Worm (Caenorhabditis elegans) whole organism, L1 larva: ENCODE measurements around the gene mboa-7.

ENCODE experiments used
- C16A3.4 ChIP-seq: fragments of 150-350 bp; optimal IDR thresholded peaks from 2 replicates; lab custom pipeline; 2014; ENCODE audit warnings: missing biosample characterization, missing genetic modification characterization
- Y116A8C.19 ChIP-seq: sonication (generic microtip); optimal IDR thresholded peaks from 2 replicates; lab custom pipeline; 2016; ENCODE audit warnings: missing compliant biosample characterization, missing genetic modification characterization, borderline replicate concordance
- aha-1 ChIP-seq: fragments of 150-350 bp; optimal IDR thresholded peaks from 2 replicates; lab custom pipeline; 2014; ENCODE audit warnings: missing biosample characterization, missing genetic modification characterization
- ceh-8 ChIP-seq: fragments of 200-800 bp; sonication (Bioruptor generic); optimal IDR thresholded peaks from 2 replicates; lab custom pipeline; 2018; ENCODE audit warnings: mild to moderate bottlenecking, missing genetic modification characterization, moderate library complexity, missing compliant biosample characterization
- ceh-88 ChIP-seq: fragments of 200-800 bp; sonication (Bioruptor generic); IDR thresholded peaks from 2 replicates; pipeline ENCODE4 v1.3.6; 2022; ENCODE audit warnings: missing genetic modification characterization, missing compliant biosample characterization
- ces-1 ChIP-seq: fragments of 150-350 bp; optimal IDR thresholded peaks from 2 replicates; lab custom pipeline; 2014; ENCODE audit warnings: missing biosample characterization, missing genetic modification reagents, missing genetic modification characterization
- dpl-1 ChIP-seq, 3 experiments: fragments of 150-350 bp in 2 of 3; sonication (generic microtip) in 1 of 3; optimal IDR thresholded peaks; 2 replicates each; lab custom pipeline; 2014 to 2017; ENCODE audit warnings: missing biosample characterization in 3 of 3, missing genetic modification characterization in 3 of 3, missing genetic modification reagents in 3 of 3
- dsc-1 ChIP-seq: sonication (generic microtip); optimal IDR thresholded peaks from 2 replicates; lab custom pipeline; 2016; ENCODE audit warnings: mild to moderate bottlenecking, missing genetic modification characterization, missing compliant biosample characterization
- efl-1 ChIP-seq, 4 experiments: fragments of 150-350 bp; optimal IDR thresholded peaks in 3 of 4; peaks in 1 of 4; 1 replicate in 1 of 4; 2 replicates in 3 of 4; lab custom pipeline; 2014; ENCODE audit warnings: missing biosample characterization in 2 of 4, missing genetic modification characterization in 2 of 4, missing genetic modification reagents in 2 of 4
- efl-3 ChIP-seq: fragments of 200-800 bp; sonication (Bioruptor generic); optimal IDR thresholded peaks from 2 replicates; lab custom pipeline; 2018; ENCODE audit warnings: mild to moderate bottlenecking, missing genetic modification characterization, missing compliant biosample characterization
- egl-27 ChIP-seq, 2 experiments: fragments of 150-350 bp in 1 of 2; sonication (generic microtip); optimal IDR thresholded peaks; 3 replicates each; lab custom pipeline; 2017 to 2018; ENCODE audit warnings: missing biosample characterization in 2 of 2, missing genetic modification characterization in 2 of 2, missing genetic modification reagents in 2 of 2
- elt-3 ChIP-seq, 6 experiments: fragments of 150-350 bp in 1 of 6; sonication (generic microtip); optimal IDR thresholded peaks; 2 replicates each; lab custom pipeline; 2017 to 2018; ENCODE audit warnings: missing biosample characterization in 6 of 6, missing genetic modification characterization in 6 of 6, inconsistent platforms in 1 of 6
- fkh-4 ChIP-seq: sonication (generic microtip); optimal IDR thresholded peaks from 2 replicates; lab custom pipeline; 2016; ENCODE audit warnings: missing compliant biosample characterization, missing genetic modification characterization, borderline replicate concordance
- fos-1 ChIP-seq: fragments of 150-350 bp; optimal IDR thresholded peaks from 2 replicates; lab custom pipeline; 2014; ENCODE audit warnings: missing biosample characterization, missing genetic modification characterization
- hlh-4 ChIP-seq: sonication (generic microtip); optimal IDR thresholded peaks from 2 replicates; lab custom pipeline; 2016; ENCODE audit warnings: mild to moderate bottlenecking, missing genetic modification characterization, missing compliant biosample characterization
- hpl-2 ChIP-seq: fragments of 150-350 bp; optimal IDR thresholded peaks from 2 replicates; lab custom pipeline; 2014; ENCODE audit warnings: missing biosample characterization, missing genetic modification reagents, missing genetic modification characterization
- irx-1 ChIP-seq: sonication (generic microtip); optimal IDR thresholded peaks from 2 replicates; lab custom pipeline; 2016; ENCODE audit warnings: missing genetic modification characterization, missing compliant biosample characterization
- lin-13 ChIP-seq: fragments of 150-350 bp; optimal IDR thresholded peaks from 2 replicates; lab custom pipeline; 2014; ENCODE audit warnings: missing biosample characterization, missing genetic modification reagents, missing genetic modification characterization
- lin-14 ChIP-seq: fragments of 200-800 bp; sonication (Bioruptor generic); optimal IDR thresholded peaks from 2 replicates; lab custom pipeline; 2018; ENCODE audit warnings: mild to moderate bottlenecking, missing genetic modification characterization, moderate library complexity, missing compliant biosample characterization
- lir-3 ChIP-seq: sonication (generic microtip); optimal IDR thresholded peaks from 2 replicates; lab custom pipeline; 2016; ENCODE audit warnings: mild to moderate bottlenecking, missing genetic modification characterization, moderate library complexity, missing compliant biosample characterization; ENCODE audit not compliant: poor library complexity
- lsy-2 ChIP-seq, 2 experiments: fragments of 150-350 bp; optimal IDR thresholded peaks; 2 replicates each; lab custom pipeline; 2014; ENCODE audit warnings: missing biosample characterization in 2 of 2, missing genetic modification characterization in 2 of 2
- mef-2 ChIP-seq: fragments of 150-350 bp; optimal IDR thresholded peaks from 2 replicates; lab custom pipeline; 2014; ENCODE audit warnings: missing biosample characterization, missing genetic modification characterization
- nhr-237 ChIP-seq: fragments of 150-350 bp; optimal IDR thresholded peaks from 2 replicates; lab custom pipeline; 2014; ENCODE audit warnings: missing biosample characterization, missing genetic modification characterization
- nhr-47 ChIP-seq: sonication (generic microtip); optimal IDR thresholded peaks from 2 replicates; lab custom pipeline; 2016; ENCODE audit warnings: mild to moderate bottlenecking, missing genetic modification characterization, moderate library complexity, missing compliant biosample characterization
- nhr-71 ChIP-seq: sonication (generic microtip); optimal IDR thresholded peaks from 2 replicates; lab custom pipeline; 2016; ENCODE audit warnings: mild to moderate bottlenecking, missing genetic modification characterization, moderate library complexity, missing compliant biosample characterization
- nhr-77 ChIP-seq: fragments of 150-350 bp; optimal IDR thresholded peaks from 2 replicates; lab custom pipeline; 2014; ENCODE audit warnings: missing biosample characterization, missing genetic modification characterization
- nhr-84 ChIP-seq: sonication (generic microtip); optimal IDR thresholded peaks from 2 replicates; lab custom pipeline; 2017; ENCODE audit warnings: missing biosample characterization, missing genetic modification characterization
- nhr-85 ChIP-seq: sonication (generic microtip); peaks from one replicate; lab custom pipeline; 2016; ENCODE audit warnings: missing genetic modification characterization, inconsistent platforms, missing compliant biosample characterization
- rnt-1 ChIP-seq: sonication (generic microtip); optimal IDR thresholded peaks from 2 replicates; lab custom pipeline; 2016; ENCODE audit warnings: mild to moderate bottlenecking, missing genetic modification characterization, moderate library complexity, missing compliant biosample characterization
- sox-4 ChIP-seq: sonication (generic microtip); optimal IDR thresholded peaks from 2 replicates; lab custom pipeline; 2016; ENCODE audit warnings: missing genetic modification characterization, missing compliant biosample characterization
- sptf-1 ChIP-seq: fragments of 150-350 bp; optimal IDR thresholded peaks from 2 replicates; lab custom pipeline; 2014; ENCODE audit warnings: missing biosample characterization, missing genetic modification characterization
- sup-37 ChIP-seq: fragments of 200-800 bp; sonication (Bioruptor generic); optimal IDR thresholded peaks from 2 replicates; lab custom pipeline; 2018; ENCODE audit warnings: mild to moderate bottlenecking, missing genetic modification characterization, missing compliant biosample characterization
- unc-86 ChIP-seq: sonication (generic microtip); optimal IDR thresholded peaks from 2 replicates; lab custom pipeline; 2016; ENCODE audit warnings: missing genetic modification characterization, missing compliant biosample characterization
- unc-98 ChIP-seq: fragments of 200-800 bp; sonication (Bioruptor generic); IDR thresholded peaks from 2 replicates; pipeline ENCODE4 v1.3.6; 2022; ENCODE audit warnings: missing genetic modification characterization, missing compliant biosample characterization
- ztf-11 ChIP-seq, 2 experiments: sonication (generic microtip); optimal IDR thresholded peaks; 2 replicates each; lab custom pipeline; 2016 to 2017; ENCODE audit warnings: missing genetic modification characterization in 2 of 2, missing biosample characterization in 1 of 2, missing compliant biosample characterization in 1 of 2

mboa-7 gene

DNA sequence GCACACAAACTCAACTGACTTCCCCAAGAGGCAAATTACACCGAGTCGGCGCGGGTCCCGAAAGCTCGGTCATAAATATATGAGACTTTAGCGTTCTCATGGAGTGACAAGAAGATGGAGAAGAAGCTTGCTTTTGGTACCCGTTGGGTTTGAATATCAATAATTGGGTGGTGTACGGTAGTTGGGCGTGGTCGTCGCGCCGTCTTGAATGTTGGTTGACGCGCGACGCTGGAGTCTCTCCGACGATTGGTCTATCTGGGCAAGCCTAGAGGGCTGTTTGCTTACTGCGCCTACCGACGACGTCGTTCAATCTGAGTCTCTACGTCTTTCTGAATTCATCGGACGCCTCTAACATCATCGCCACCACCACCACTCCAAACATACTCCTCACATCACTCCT is 9.5 kb downstream of the mboa-7 start:
- TF ChIP-seq lsy-2 (tag; optimal IDR thresholded peaks at IDR 0.05; lab: Kevin White, UChicago), result peak in 1 of 2 experiments; percentile 41
- no peak for TF ChIP-seq efl-3 (GFP tag; lab: Kevin White, UChicago)

- no peak for TF ChIP-seq ceh-88
- TF ChIP-seq lir-3, result no peak
- TF ChIP-seq ztf-11 (tag; optimal IDR thresholded peaks at IDR 0.05; lab: Kevin White, UChicago), result no peak
- TF ChIP-seq ces-1, result no peak
- TF ChIP-seq nhr-85 (tag; lab: Kevin White, UChicago), result peak; percentile 64
- TF ChIP-seq hlh-4, result no peak
- TF ChIP-seq efl-1 (optimal IDR thresholded peaks at IDR 0.05; lab: Kevin White, UChicago), result no peak
- TF ChIP-seq efl-1 (GFP tag; optimal IDR thresholded peaks at IDR 0.05 in 1 of 2; lab: Kevin White, UChicago), result no peak
- peak; percentile 63 for TF ChIP-seq ceh-8 (GFP tag; lab: Kevin White, UChicago)
- TF ChIP-seq dsc-1 (tag; lab: Kevin White, UChicago), result no peak
- no peak for TF ChIP-seq lsy-2 (tag; optimal IDR thresholded peaks at IDR 0.05; lab: Kevin White, UChicago)
- no peak for TF ChIP-seq sup-37 (GFP tag; lab: Kevin White, UChicago)
- no peak for TF ChIP-seq lin-14
- no peak for TF ChIP-seq mef-2 (tag; lab: Kevin White, UChicago)
- TF ChIP-seq lin-13 (GFP tag; lab: Kevin White, UChicago), result no peak
- TF ChIP-seq fos-1 (tag; lab: Kevin White, UChicago), result no peak
- TF ChIP-seq nhr-71 (tag; lab: Kevin White, UChicago), result no peak
- no peak for TF ChIP-seq nhr-237 (tag; lab: Kevin White, UChicago)
- TF ChIP-seq aha-1 (tag; lab: Kevin White, UChicago), result no peak
- TF ChIP-seq, all 84 proteins: peak for 2
Measured at ce11 chrX:10514056-10514455, 10.3 kb downstream of the mboa-7 start.

DNA sequence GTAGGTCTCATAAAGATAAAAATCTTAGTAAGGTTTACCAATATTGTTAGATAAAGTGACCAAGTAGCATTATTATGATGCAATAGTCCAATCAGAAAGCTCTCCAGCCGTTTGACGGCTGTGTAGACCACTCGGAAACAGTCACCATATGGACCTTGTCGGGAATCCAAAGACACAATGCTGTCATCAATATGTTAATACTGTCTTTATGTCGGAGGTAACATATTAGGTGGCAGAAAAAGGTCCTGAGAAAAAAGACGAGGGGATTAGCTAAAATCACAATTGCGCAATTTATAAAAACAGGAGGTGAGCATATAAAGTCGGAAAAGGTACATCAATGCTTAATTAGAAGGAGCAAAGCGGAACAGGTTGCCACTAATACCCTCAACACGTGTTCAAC is 16.4 kb downstream of the mboa-7 start:
- TF ChIP-seq sptf-1 (tag; lab: Kevin White, UChicago), result no peak
- no peak for TF ChIP-seq aha-1 (tag; lab: Kevin White, UChicago)
- TF ChIP-seq unc-86 (tag; lab: Kevin White, UChicago), result no peak
- no peak for TF ChIP-seq fkh-4
- TF ChIP-seq unc-98 (GFP tag; lab: Robert Waterston, UW), result no peak
- no peak for TF ChIP-seq rnt-1 (tag; lab: Kevin White, UChicago)

- no peak for TF ChIP-seq nhr-237 (tag; lab: Kevin White, UChicago)
- TF ChIP-seq lsy-2 (tag; optimal IDR thresholded peaks at IDR 0.05; lab: Kevin White, UChicago), result peak in 1 of 2 experiments; percentile 50
Measured at ce11 chrX:10505193-10505592, 19.2 kb downstream of the mboa-7 start.

ce11 chrX:10503393-10503792 is 21.0 kb downstream of the mboa-7 start:
- TF ChIP-seq elt-3 (tag; optimal IDR thresholded peaks at IDR 0.05; lab: Kevin White, UChicago) (no peak), nhr-71 (tag; lab: Kevin White, UChicago) (no peak)
- TF ChIP-seq, all 84 proteins: peak for 0

DNA sequence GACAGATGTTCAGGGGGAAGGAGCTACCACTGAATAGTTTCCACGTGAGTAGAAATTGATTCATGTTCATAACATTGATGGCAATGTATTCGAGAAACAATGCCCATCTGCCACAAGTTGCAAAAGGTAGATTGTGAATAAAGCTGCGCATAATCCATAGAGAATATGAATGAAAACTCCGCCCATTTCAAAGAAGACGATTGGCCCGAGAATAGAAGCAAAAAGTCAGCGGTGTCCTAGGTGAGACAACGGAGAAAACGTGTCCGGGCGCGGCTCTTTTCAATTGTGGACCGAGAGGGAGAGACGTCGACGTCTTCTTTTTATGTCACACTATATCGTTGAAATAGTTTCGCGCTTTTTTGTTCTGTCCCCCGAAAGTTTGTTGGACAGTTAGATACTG is 24.8 kb downstream of the mboa-7 start, which contains the start of gene vab-3:
TSS of gene vab-3 (plus strand) at position 301 of the 400 bp plus-strand sequence.
- no peak for TF ChIP-seq efl-3 (GFP tag; lab: Kevin White, UChicago)

ce11 chrX:10491875-10492523 is 32.4 kb downstream of the mboa-7 start:
- TF ChIP-seq C16A3.4 (tag; lab: Kevin White, UChicago) (no peak), elt-3 (tag; optimal IDR thresholded peaks at IDR 0.05; lab: Kevin White, UChicago) (no peak), dpl-1 (GFP tag; optimal IDR thresholded peaks at IDR 0.05; lab: Kevin White, UChicago) (no peak), fos-1 (tag; lab: Kevin White, UChicago) (no peak), nhr-85 (tag; lab: Kevin White, UChicago) (no peak), Y116A8C.19 (tag; lab: Kevin White, UChicago) (no peak), nhr-84 (tag; lab: Kevin White, UChicago) (no peak), ces-1 (no peak), nhr-47 (tag; lab: Kevin White, UChicago) (no peak), nhr-71 (tag; lab: Kevin White, UChicago) (no peak), nhr-77 (tag; lab: Kevin White, UChicago) (no peak), mef-2 (tag; lab: Kevin White, UChicago) (no peak), egl-27 (tag; optimal IDR thresholded peaks at IDR 0.05; lab: Kevin White, UChicago) (no peak), hpl-2 (GFP tag; lab: Kevin White, UChicago) (no peak), sox-4 (tag; lab: Kevin White, UChicago) (no peak), ceh-8 (GFP tag; lab: Kevin White, UChicago) (no peak), irx-1 (no peak)
